Fruit fly (Drosophila melanogaster) Kc167 (cell line): ENCODE measurements around the gene CheB38c.

Experiments used
- Myc ChIP-seq: fragments of >200 bp; optimal IDR thresholded peaks from 2 replicates; lab custom pipeline; 2017; ENCODE audit warnings: missing external identifiers
- Sin3A ChIP-seq: fragments of >200 bp; optimal IDR thresholded peaks from 2 replicates; lab custom pipeline; 2018; ENCODE audit warnings: missing external identifiers
- h ChIP-seq: fragments of >200 bp; optimal IDR thresholded peaks from 3 replicates; lab custom pipeline; 2018; ENCODE audit warnings: missing external identifiers
- insv ChIP-seq: fragments of >200 bp; optimal IDR thresholded peaks from 3 replicates; lab custom pipeline; 2018; ENCODE audit warnings: missing external identifiers
- psq ChIP-seq: fragments of >200 bp; optimal IDR thresholded peaks from 2 replicates; lab custom pipeline; 2017; ENCODE audit warnings: missing external identifiers
- ttk ChIP-seq: sonication (Bioruptor generic); optimal IDR thresholded peaks from 2 replicates; lab custom pipeline; 2017; ENCODE audit warnings: missing external identifiers

CheB38c gene

DNA sequence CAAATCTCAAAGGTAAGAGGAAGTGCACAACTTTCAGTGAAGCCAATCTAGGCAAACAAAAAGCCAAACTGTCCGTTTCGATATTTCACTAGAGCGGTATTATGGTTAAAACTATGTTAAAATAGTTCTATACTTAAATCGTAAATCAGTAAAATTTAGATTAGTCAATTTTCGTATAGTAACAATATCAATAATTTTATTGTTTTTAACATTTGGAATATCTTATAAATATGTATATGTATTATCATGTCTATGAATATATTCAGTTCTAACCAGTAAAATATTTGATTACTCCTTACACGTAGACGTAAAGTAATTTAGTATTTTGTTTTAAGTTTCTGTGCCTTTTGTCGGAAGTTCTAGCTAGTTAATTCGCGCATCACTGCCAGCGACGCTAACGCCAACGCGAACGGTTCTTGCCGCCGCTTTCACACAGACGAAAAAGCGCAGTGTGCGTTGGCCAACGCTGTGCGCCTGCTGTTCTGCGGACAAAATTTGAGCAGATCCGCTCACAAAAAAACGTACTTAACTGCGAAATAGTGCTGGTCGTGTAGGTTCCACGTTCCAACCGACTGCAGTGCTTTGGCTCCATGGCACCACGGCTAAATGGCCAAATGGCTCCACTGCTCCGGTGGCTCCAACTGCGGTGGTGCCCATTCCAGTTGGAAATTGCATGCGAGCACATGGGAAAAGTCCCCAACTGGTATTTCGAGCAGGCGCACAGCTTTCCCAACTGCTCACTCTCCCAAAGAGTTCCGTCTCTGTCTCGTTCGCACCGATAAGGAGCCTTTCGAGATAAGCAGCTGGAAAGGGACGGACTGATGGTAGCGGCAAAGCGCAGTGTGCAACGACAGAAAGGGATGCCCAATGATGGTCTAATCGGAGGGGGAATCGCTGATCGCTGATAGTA, 2.8 kb upstream of the CheB38c start:
- TF ChIP-seq h = no peak
- no peak for TF ChIP-seq Sin3A (lab: Kevin White, UChicago)
- no peak for TF ChIP-seq ttk
- no peak for TF ChIP-seq psq

- TF ChIP-seq insv (lab: Kevin White, UChicago) (no peak), ttk (no peak), Myc (lab: Kevin White, UChicago) (no peak), h (no peak), psq (no peak), Sin3A (lab: Kevin White, UChicago) (no peak)
These were observed 2.0 kb upstream of the CheB38c start, which contains the start of gene CG9331 for dm6 chr2L:20822489-20823195. CG9331 (plus strand) TSS chr2L:20822828.

DNA sequence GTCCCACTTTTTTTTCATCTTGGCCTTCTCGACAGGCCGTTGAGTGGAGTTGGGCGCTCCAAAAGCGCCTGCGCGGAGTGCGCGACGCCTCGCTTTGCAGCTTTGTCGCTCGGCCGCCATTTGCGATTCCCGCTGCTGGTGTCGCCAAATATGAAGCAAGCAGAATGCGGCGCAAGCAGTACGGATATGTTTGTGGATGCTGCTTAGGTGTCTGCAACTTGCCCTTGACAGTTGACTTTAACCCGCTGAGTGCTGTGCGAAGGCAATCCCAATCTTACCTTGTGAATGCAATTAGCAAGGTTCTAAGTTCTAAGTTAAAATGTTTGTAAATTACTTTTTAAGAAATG, 1.3 kb upstream of the CheB38c start:
- TF ChIP-seq Myc (lab: Kevin White, UChicago) (no peak), h (no peak), psq (no peak), Sin3A (lab: Kevin White, UChicago) (no peak), insv (lab: Kevin White, UChicago) (no peak), ttk (no peak)

- TF ChIP-seq Myc (lab: Kevin White, UChicago) = no peak
- TF ChIP-seq insv (lab: Kevin White, UChicago) = no peak
- no peak for TF ChIP-seq psq
- no peak for TF ChIP-seq h
These were observed 770 bp upstream of the CheB38c start for dm6 chr2L:20821249-20822024.

- TF ChIP-seq ttk (no peak), h (no peak), Myc (lab: Kevin White, UChicago) (no peak), insv (lab: Kevin White, UChicago) (no peak), psq (no peak), Sin3A (lab: Kevin White, UChicago) (no peak)
These were observed 2.2 kb downstream of the CheB38c start, which contains the start of gene CheB38a for dm6 chr2L:20818432-20818831. CheB38a (minus strand) TSS chr2L:20818532.

dm6 chr2L:20817170-20817569, 3.5 kb downstream of the CheB38c start, which contains the start of gene CheB38b:
CheB38b (minus strand) TSS chr2L:20817270.
- TF ChIP-seq Myc (lab: Kevin White, UChicago) (no peak), Sin3A (lab: Kevin White, UChicago) (no peak), insv (lab: Kevin White, UChicago) (no peak), psq (no peak), h (no peak), ttk (no peak)

DNA sequence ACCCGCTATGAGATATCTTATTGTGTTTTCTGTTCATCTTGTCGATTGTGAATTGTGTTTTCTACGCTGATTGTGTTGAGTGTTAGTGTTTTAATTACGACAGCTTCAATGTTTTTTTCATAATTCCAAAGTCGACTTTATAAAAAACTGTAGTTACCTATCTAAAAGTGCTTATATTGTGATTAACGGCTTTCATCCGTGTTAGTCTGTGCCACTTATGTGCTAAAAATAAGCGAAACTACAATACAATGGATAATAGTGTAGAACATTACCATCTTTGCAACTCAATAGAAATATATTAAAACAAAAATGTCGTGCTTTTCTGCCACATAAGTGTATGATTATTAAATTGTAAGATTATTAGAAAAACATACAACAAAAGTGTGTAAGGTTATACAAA, 4.5 kb downstream of the CheB38c start, which contains the start of gene CG33322:
TSS of gene CG33322 (minus strand) at position 101 of the 400 bp plus-strand sequence.
- TF ChIP-seq Myc (lab: Kevin White, UChicago) (no peak), psq (no peak), insv (lab: Kevin White, UChicago) (no peak), h (no peak), Sin3A (lab: Kevin White, UChicago) (no peak), ttk (no peak)

DNA sequence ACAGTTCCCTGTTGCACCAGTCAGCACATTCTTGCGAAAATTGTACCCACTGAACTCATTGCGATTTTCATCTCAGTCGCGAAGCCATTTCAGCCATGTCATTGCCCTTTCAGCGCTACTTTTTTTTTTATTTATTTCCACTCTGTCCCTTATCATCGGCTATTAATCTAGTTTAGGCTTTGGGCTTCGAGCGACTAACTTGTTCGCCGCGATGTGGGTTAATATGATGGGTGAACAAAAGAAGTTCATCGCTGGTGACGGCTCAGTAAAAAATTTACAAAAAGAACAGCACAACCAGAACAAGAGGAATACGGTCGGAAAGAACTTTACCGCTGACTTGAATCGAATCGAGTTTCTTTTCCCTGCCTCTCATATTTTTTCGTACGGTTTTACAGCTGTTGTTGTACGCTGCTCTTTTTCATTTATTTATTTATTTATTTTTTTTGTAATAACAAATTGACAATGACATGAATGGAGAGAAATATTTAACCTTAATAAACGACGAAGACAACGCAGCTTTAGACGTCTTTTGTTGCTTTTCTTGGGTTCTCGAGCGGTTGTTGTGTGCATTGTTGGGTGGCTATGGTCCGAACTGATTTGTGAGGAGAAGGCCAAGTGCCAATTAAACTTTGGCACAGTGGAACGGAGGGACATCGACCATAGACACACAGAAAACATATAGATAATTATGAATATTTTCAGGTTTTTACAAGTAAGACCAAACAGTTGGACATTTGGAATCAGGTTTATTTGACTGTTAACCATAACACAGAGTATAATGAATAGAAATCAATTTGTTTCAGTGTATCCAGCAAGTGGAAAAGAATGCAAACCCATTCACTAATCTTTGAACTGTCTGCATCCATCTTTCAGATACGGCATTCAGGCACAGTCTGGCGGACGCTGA, 8.1 kb downstream of the CheB38c start:
- no peak for TF ChIP-seq psq
- no peak for TF ChIP-seq ttk
- TF ChIP-seq Myc (lab: Kevin White, UChicago) = no peak
- TF ChIP-seq Sin3A (lab: Kevin White, UChicago) = no peak
- no peak for TF ChIP-seq h
- no peak for TF ChIP-seq insv (lab: Kevin White, UChicago)

dm6 chr2L:20811039-20811652, 9.5 kb downstream of the CheB38c start:
- TF ChIP-seq h (no peak), ttk (no peak), psq (no peak), Myc (lab: Kevin White, UChicago) (no peak), insv (lab: Kevin White, UChicago) (no peak)

dm6 chr2L:20809229-20809628, 11.4 kb downstream of the CheB38c start:
- no peak for TF ChIP-seq Sin3A (lab: Kevin White, UChicago)
- TF ChIP-seq insv (lab: Kevin White, UChicago) = no peak
- TF ChIP-seq Myc (lab: Kevin White, UChicago) = no peak
- no peak for TF ChIP-seq psq
- no peak for TF ChIP-seq h
